Worm (Caenorhabditis elegans): ENCODE data around the gene hmgs-1.
"Not testable (repeated sequence)": the region's sequence is repeated elsewhere in the genome, so short reads cannot be mapped to it uniquely, and the experiment has no call there.

hmgs-1 gene

DNA sequence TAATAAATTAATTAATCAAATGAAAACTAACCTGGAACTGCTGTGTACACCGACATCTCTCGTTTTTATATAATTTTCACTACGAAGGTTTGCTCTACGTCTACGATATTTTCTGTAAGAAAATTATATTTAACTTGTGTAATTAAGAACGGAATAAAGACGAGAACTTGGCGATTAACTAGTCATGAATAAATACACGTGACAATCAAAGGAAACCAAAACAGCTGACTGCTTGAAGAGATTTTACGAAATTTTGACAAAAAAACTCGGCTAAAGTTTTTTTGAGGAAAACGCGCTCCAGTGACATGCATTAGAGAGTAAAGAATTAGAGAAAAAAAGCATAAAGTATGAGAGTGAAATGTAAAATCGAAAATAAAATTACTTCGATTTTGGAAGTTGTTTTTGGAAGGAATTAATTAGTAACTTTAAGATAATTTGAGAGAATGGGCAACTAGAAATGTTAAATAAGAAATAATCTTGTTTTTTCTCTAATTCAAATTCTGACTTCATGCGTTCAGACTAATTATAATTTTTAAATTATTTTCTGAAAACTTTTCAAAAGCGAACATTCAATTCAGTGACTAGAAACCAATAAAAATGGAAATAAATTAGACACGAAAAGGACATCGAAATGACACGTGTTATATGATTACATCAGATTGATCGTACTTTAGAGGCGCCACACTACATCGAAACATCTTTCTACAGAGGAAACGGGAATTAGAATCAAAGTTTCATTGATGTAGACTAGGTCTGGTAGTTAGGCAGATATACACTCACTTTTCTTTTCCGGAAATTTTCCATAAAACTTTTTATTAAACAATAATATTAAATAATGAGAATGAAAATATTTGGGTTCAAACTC, 3.0 kb upstream of the hmgs-1 start, which contains the start of gene F25B4.7:
Gene F25B4.7, minus strand, starts transcription at position 112 of the 865 bp plus-strand sequence.
- TF ChIP-seq ref-1 (GFP tag; conservative IDR thresholded peaks at IDR 0.05) (no peak), ztf-29 (GFP tag; IDR thresholded peaks at IDR 0.05) (no peak), cog-1 (tag; optimal IDR thresholded peaks at IDR 0.05) (no peak), flt-1 (GFP tag; IDR thresholded peaks at IDR 0.05) (no peak), ztf-23 (GFP tag; IDR thresholded peaks at IDR 0.05) (no peak), klf-2 (GFP tag; conservative IDR thresholded peaks at IDR 0.05) (no peak), tab-1 (GFP tag; IDR thresholded peaks at IDR 0.05) (no peak), T22C8.4 (GFP tag; IDR thresholded peaks at IDR 0.05) (no peak), med-1 (GFP tag; optimal IDR thresholded peaks at IDR 0.05; ENCODE audit: insufficient read depth) (no peak)

DNA sequence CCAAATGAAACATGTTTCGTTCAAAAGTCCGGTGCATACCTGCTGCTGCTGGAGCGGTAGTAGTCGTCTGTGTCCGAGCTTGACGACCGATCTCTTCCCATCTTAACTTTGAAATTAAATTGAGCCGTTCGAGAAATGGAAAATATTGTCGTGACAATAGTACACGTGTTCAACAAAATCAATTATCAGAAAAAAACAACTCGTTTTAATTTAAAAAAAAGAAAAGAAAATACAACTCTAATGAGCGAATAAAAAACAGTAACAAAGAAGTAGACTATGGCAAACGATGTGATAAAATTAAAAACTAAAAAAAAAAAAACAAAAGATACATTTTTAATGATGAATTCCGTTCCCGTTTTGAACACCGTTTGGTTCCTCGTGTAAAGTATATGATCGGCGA, 1.9 kb downstream of the hmgs-1 start, which contains the start of gene prp-39:
Gene prp-39, minus strand, starts transcription at position 101 of the 400 bp plus-strand sequence.
- TF ChIP-seq flt-1 (GFP tag; IDR thresholded peaks at IDR 0.05) (no peak), cog-1 (tag; optimal IDR thresholded peaks at IDR 0.05) (no peak), med-1 (GFP tag; optimal IDR thresholded peaks at IDR 0.05; ENCODE audit: insufficient read depth) (no peak), ztf-23 (GFP tag; IDR thresholded peaks at IDR 0.05) (no peak)

DNA sequence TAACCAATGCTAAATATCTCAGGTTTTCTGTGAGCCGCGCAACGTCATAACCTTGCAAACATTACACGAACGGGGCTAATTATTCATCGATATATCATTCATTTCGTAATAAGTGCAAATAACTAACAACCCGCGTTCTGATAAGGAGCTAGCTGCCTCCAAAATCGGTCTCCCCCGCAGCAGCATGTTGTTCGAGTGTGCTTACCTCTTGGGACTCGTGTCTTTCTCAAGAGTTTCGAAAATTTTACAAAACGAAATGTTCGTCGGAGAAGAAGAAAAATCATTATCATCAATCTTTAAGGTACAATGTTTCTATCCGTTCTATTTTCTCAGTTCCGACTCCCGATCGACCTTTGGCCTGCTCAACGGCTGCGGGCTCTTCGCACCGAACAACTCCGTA, 6.4 kb downstream of the hmgs-1 start:
- TF ChIP-seq med-1 (GFP tag; optimal IDR thresholded peaks at IDR 0.05; ENCODE audit: insufficient read depth) = no peak
- TF ChIP-seq flt-1 (GFP tag; IDR thresholded peaks at IDR 0.05) = no peak
- no peak for TF ChIP-seq cog-1 (tag; optimal IDR thresholded peaks at IDR 0.05)
- TF ChIP-seq ref-1 (GFP tag; conservative IDR thresholded peaks at IDR 0.05) = no peak
- TF ChIP-seq T22C8.4 (GFP tag; IDR thresholded peaks at IDR 0.05) = no peak
- TF ChIP-seq ztf-23 (GFP tag; IDR thresholded peaks at IDR 0.05) = no peak
- no peak for TF ChIP-seq tab-1 (GFP tag; IDR thresholded peaks at IDR 0.05)
- TF ChIP-seq ztf-29 (GFP tag; IDR thresholded peaks at IDR 0.05) = no peak

DNA sequence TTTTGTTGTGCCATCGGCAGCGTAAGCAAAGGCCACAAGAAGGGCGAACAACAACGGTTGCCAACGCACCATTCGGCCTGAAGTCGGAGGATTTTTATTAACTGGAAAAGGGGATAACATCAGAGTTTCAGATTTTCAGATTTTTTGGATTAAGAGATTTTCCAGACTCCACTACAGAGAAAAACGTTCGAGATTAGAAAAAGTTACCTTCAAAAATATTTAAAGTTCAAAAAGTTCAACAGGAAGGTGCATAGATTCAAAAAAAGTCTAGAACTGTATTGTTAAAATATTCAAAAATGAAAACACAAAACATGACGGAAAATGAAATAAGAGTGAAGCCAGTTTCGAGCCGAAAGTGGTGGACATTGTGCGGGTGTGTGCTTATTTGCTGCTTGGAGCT, 8.4 kb downstream of the hmgs-1 start, which contains the start of gene pqn-13:
Gene pqn-13, minus strand, starts transcription at position 101 of the 400 bp plus-strand sequence.
- TF ChIP-seq klf-2 (GFP tag; conservative IDR thresholded peaks at IDR 0.05) (no peak), ref-1 (GFP tag; conservative IDR thresholded peaks at IDR 0.05) (no peak), ztf-23 (GFP tag; IDR thresholded peaks at IDR 0.05) (no peak), med-1 (GFP tag; optimal IDR thresholded peaks at IDR 0.05; ENCODE audit: insufficient read depth) (no peak), T22C8.4 (GFP tag; IDR thresholded peaks at IDR 0.05) (no peak), ztf-29 (GFP tag; IDR thresholded peaks at IDR 0.05) (no peak), tab-1 (GFP tag; IDR thresholded peaks at IDR 0.05) (no peak), cog-1 (tag; optimal IDR thresholded peaks at IDR 0.05) (no peak), flt-1 (GFP tag; IDR thresholded peaks at IDR 0.05) (no peak)

DNA sequence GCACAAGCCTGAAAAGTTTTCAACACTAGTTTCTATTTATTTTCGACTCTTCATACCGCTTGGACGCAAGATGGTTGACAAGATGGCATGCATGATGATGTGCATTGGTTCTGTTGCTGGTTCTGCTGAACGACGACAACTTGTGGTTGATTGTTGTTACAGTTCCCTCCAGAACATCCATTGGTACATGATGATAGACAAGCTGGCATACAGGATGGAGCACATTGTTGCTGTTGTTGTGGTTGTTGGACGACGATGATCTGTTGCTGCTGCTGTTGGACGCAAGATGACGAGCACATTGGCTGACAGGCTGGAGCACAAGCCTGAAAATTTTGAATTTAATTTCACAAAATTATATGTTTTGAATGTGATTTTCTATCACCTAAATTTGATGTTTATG, 12.1 kb downstream of the hmgs-1 start:
- TF ChIP-seq tab-1 (GFP tag; IDR thresholded peaks at IDR 0.05) (no peak), ztf-23 (GFP tag; IDR thresholded peaks at IDR 0.05) (no peak), klf-2 (GFP tag; conservative IDR thresholded peaks at IDR 0.05) (no peak), med-1 (GFP tag; optimal IDR thresholded peaks at IDR 0.05; ENCODE audit: insufficient read depth) (no peak), ref-1 (GFP tag; conservative IDR thresholded peaks at IDR 0.05) (no peak), cog-1 (tag; optimal IDR thresholded peaks at IDR 0.05) (no peak), ztf-29 (GFP tag; IDR thresholded peaks at IDR 0.05) (no peak), T22C8.4 (GFP tag; IDR thresholded peaks at IDR 0.05) (no peak), flt-1 (GFP tag; IDR thresholded peaks at IDR 0.05) (no peak)

DNA sequence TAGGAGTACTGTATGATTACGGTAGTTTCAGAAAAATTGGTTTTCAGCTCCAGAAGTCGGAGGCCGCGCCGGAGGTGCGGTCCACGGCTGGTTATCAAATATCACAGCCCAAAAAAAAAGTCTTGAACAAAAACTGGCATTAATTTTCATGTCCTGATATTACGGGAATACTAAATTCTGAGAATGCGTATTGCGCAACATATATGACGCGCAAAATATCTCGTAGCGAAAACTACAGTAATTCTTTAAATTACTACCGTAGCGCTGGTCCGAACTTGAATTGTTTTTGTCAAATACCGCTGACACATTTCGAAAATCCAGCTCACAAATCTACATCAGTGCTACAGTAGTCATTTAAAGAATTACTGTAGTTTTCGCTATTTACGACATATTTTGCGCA, 15.4 kb downstream of the hmgs-1 start:
- TF ChIP-seq med-1 (GFP tag; optimal IDR thresholded peaks at IDR 0.05; ENCODE audit: insufficient read depth) (no peak), ref-1 (GFP tag; conservative IDR thresholded peaks at IDR 0.05) (no peak), ztf-23 (GFP tag; IDR thresholded peaks at IDR 0.05) (no peak), klf-2 (GFP tag; conservative IDR thresholded peaks at IDR 0.05) (no peak), T22C8.4 (GFP tag; IDR thresholded peaks at IDR 0.05) (no peak), ztf-29 (GFP tag; IDR thresholded peaks at IDR 0.05) (no peak), tab-1 (GFP tag; IDR thresholded peaks at IDR 0.05) (no peak), cog-1 (tag; optimal IDR thresholded peaks at IDR 0.05) (no peak), flt-1 (GFP tag; IDR thresholded peaks at IDR 0.05) (no peak)

DNA sequence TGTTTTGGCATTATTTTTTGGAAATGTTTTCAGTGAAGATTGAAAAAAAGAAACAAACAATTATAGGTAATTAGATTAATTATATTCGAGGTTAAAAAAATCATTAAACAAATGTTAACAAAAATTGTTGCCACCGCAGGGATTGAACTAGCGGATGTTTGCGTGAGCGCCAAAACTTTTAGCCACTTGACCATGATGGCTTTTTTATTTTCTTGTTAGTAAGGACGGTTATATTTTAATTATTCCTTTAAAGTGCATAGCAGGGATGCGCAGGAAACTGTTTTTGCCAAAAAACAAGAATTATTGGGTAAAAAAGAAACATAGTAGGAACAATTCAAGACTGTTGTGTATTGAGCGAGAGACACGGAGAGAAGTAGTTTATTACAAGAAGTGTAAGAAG, 17.1 kb downstream of the hmgs-1 start:
- TF ChIP-seq flt-1 (GFP tag; IDR thresholded peaks at IDR 0.05) = peak; percentile 42; the same call in 1 of the 2 replicates
- TF ChIP-seq ztf-29 (GFP tag; IDR thresholded peaks at IDR 0.05) = no peak

DNA sequence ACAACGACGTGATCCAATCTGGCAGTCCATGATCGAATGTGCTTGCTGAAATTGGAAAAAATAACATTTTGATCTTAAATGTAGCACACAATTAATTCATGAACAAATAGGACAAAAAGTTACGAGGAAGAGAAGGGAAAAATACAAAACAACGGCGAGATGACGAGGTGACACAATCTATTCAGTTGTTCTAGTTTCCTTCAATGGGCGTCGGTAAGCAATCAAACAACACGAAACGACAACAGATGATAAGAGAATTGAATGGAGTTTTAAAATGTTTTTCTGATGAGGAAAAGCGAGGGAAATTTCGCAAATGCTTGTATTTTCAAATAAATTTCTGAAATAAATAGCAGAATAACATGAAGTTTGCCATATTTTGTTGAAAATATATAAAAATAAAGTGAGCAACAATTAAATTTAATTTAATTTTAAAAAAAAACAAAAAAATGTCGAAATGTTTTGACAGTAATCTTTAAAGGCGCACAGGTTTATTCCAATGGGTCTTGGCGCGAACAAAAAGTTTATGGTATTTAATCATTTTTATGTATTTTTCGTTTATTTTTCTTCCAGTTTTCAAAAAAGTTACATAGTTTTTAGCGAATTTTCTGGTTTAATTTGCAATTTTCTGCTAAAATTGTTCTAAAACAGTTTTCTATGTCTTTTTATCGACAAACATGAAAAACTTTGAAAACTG, 18.2 kb downstream of the hmgs-1 start, which contains the start of gene C14C11.7:
Gene C14C11.7, minus strand, starts transcription at position 51 of the 694 bp plus-strand sequence.
- TF ChIP-seq tab-1 (GFP tag; IDR thresholded peaks at IDR 0.05) = no peak
- TF ChIP-seq ztf-29 (GFP tag; IDR thresholded peaks at IDR 0.05) = no peak
- no peak for TF ChIP-seq cog-1 (tag; optimal IDR thresholded peaks at IDR 0.05)
- TF ChIP-seq ztf-23 (GFP tag; IDR thresholded peaks at IDR 0.05) = no peak
- no peak for TF ChIP-seq ref-1 (GFP tag; conservative IDR thresholded peaks at IDR 0.05)
- no peak for TF ChIP-seq med-1 (GFP tag; optimal IDR thresholded peaks at IDR 0.05; ENCODE audit: insufficient read depth)
- TF ChIP-seq T22C8.4 (GFP tag; IDR thresholded peaks at IDR 0.05) = no peak
- TF ChIP-seq flt-1 (GFP tag; IDR thresholded peaks at IDR 0.05) = no peak
- no peak for TF ChIP-seq klf-2 (GFP tag; conservative IDR thresholded peaks at IDR 0.05)

DNA sequence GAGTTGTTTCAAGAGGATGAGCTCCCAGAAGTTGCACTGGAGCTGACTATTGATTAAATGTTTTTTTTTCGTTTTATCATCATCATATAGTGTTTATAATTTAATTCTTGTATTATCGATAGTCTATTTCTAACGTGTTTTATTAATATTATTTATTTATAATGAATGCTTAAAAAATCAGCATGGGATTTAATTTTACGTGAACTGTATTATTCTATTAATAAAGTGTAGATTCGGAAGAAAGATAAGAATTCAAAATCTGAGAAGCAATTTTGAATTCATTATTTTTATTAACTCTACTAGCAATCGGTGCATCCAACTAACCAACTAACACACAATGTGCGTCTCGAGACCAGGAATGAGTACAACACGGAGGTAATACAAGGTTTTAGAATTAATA, 21.1 kb downstream of the hmgs-1 start, which contains the start of gene C14C11.1:
Gene C14C11.1, plus strand, starts transcription at position 301 of the 400 bp plus-strand sequence.
- not testable (repeated sequence) for TF ChIP-seq ztf-29 (GFP tag; IDR thresholded peaks at IDR 0.05); med-1 (GFP tag; optimal IDR thresholded peaks at IDR 0.05; ENCODE audit: insufficient read depth); ztf-23 (GFP tag; IDR thresholded peaks at IDR 0.05)

Measured in whole organism, midembryonic.